Worm (Caenorhabditis elegans) whole organism, young adult: Measurements from ENCODE around the gene ubc-18.

Experiments used
- B0261.1 ChIP-seq: sonication (generic microtip); optimal IDR thresholded peaks from 2 replicates; lab custom pipeline; 2016; ENCODE audit warnings: mild to moderate bottlenecking, missing genetic modification characterization, moderate library complexity, missing compliant biosample characterization
- K11D2.4 ChIP-seq: fragments of 200-800 bp; sonication (Bioruptor generic); IDR thresholded peaks from 2 replicates; pipeline ENCODE4 v1.3.6; 2022; ENCODE audit warnings: missing genetic modification reagents, missing genetic modification characterization, missing compliant biosample characterization
- Y95B8A.8 ChIP-seq: fragments of 200-800 bp; sonication (Bioruptor generic); IDR thresholded peaks from 2 replicates; pipeline ENCODE4 v1.3.6; 2022; ENCODE audit warnings: missing genetic modification reagents, missing genetic modification characterization, missing compliant biosample characterization
- aptf-3 ChIP-seq: fragments of 200-800 bp; sonication (Bioruptor generic); IDR thresholded peaks from 2 replicates; pipeline ENCODE4 v1.3.6; 2022; ENCODE audit warnings: missing genetic modification characterization, missing compliant biosample characterization
- attf-3 ChIP-seq: fragments of 200-800 bp; sonication (Bioruptor generic); conservative IDR thresholded peaks from 2 replicates; pipeline ENCODE4 v1.3.6; 2022; ENCODE audit warnings: missing genetic modification reagents, missing genetic modification characterization, missing compliant biosample characterization
- nfya-2 ChIP-seq: fragments of 200-800 bp; sonication (Bioruptor generic); IDR thresholded peaks from 2 replicates; pipeline ENCODE4 v1.3.6; 2022; ENCODE audit warnings: missing genetic modification reagents, missing genetic modification characterization, missing compliant biosample characterization
- sea-2 ChIP-seq: fragments of 200-800 bp; sonication (Bioruptor generic); IDR thresholded peaks from 2 replicates; pipeline ENCODE4 v1.3.6; 2022; ENCODE audit warnings: missing genetic modification characterization, missing compliant biosample characterization
- snpc-1.3 ChIP-seq: sonication (generic microtip); optimal IDR thresholded peaks from 2 replicates; lab custom pipeline; 2017; ENCODE audit warnings: missing genetic modification characterization, mild to moderate bottlenecking, missing compliant biosample characterization, antibody characterized with exemption, moderate library complexity, missing genotype, missing genetic modification reagents; ENCODE audit not compliant: insufficient read depth
- snpc-4 ChIP-seq, 5 experiments: fragments of 150-350 bp in 1 of 5; sonication (generic microtip) in 4 of 5; optimal IDR thresholded peaks; 2 replicates each; lab custom pipeline; 2014 to 2018; ENCODE audit warnings: missing genetic modification characterization in 5 of 5, missing biosample characterization in 3 of 5, antibody characterized with exemption in 2 of 5, mild to moderate bottlenecking in 2 of 5, missing compliant biosample characterization in 2 of 5, missing genotype in 2 of 5, moderate library complexity in 2 of 5, missing genetic modification reagents in 1 of 5
- sptf-2 ChIP-seq: fragments of 200-800 bp; sonication (Bioruptor generic); optimal IDR thresholded peaks from 2 replicates; lab custom pipeline; 2018; ENCODE audit warnings: mild to moderate bottlenecking, missing genetic modification characterization, missing compliant biosample characterization
- tlf-1 ChIP-seq: fragments of 200-800 bp; sonication (Bioruptor generic); optimal IDR thresholded peaks from 2 replicates; lab custom pipeline; 2018; ENCODE audit warnings: mild to moderate bottlenecking, missing genetic modification characterization, missing compliant biosample characterization
- ztf-6 ChIP-seq: fragments of 200-800 bp; sonication (Bioruptor generic); IDR thresholded peaks from 2 replicates; pipeline ENCODE4 v1.3.6; 2022; ENCODE audit warnings: missing genetic modification reagents, missing genetic modification characterization, missing compliant biosample characterization

ce11 chrIII:7062580-7062979 lies 5.8 kb downstream of the ubc-18 start, which contains the start of gene R01H2.1:
- no peak for TF ChIP-seq K11D2.4 (GFP tag; lab: Robert Waterston, UW)
- no peak for TF ChIP-seq Y95B8A.8 (GFP tag; lab: Robert Waterston, UW)
- TF ChIP-seq snpc-4 (GFP tag; optimal IDR thresholded peaks at IDR 0.05; lab: Kevin White, UChicago): no peak
- TF ChIP-seq snpc-4 (tag; optimal IDR thresholded peaks at IDR 0.05; lab: Kevin White, UChicago): no peak
- TF ChIP-seq sea-2 (GFP tag; lab: Robert Waterston, UW): no peak
- no peak for TF ChIP-seq snpc-1.3
- TF ChIP-seq sptf-2 (GFP tag; lab: Kevin White, UChicago): no peak
- no peak for TF ChIP-seq B0261.1 (tag; lab: Kevin White, UChicago)
- TF ChIP-seq ztf-6 (GFP tag; lab: Robert Waterston, UW): no peak
- no peak for TF ChIP-seq aptf-3 (GFP tag; lab: Robert Waterston, UW)
- no peak for TF ChIP-seq nfya-2
- no peak for TF ChIP-seq attf-3 (GFP tag; lab: Robert Waterston, UW)
- TF ChIP-seq tlf-1 (GFP tag; lab: Kevin White, UChicago): no peak
